Fruit fly (Drosophila melanogaster) whole organism, adult: ENCODE measurements around the gene Rad17.

ENCODE experiments used
- CG14711 ChIP-seq: fragments of 200-800 bp; sonication (Bioruptor generic); optimal IDR thresholded peaks from 2 replicates; lab custom pipeline; 2018; ENCODE audit warnings: missing biosample characterization, mild to moderate bottlenecking, missing genetic modification characterization, moderate library complexity
- CG1620 ChIP-seq: fragments of 200-800 bp; sonication (Bioruptor generic); optimal IDR thresholded peaks from 2 replicates; lab custom pipeline; 2016; ENCODE audit warnings: missing biosample characterization, missing genetic modification characterization
- CG7045 ChIP-seq: fragments of 200-800 bp; sonication (Bioruptor generic); optimal IDR thresholded peaks from 2 replicates; lab custom pipeline; 2017; ENCODE audit warnings: missing biosample characterization, mild to moderate bottlenecking, missing genetic modification characterization
- Clk ChIP-seq: fragments of 200-800 bp; sonication (Bioruptor generic); optimal IDR thresholded peaks from 2 replicates; lab custom pipeline; 2017; ENCODE audit warnings: missing biosample characterization, missing genetic modification characterization
- Hr96 ChIP-seq: fragments of 200-800 bp; sonication (Bioruptor generic); optimal IDR thresholded peaks from 2 replicates; lab custom pipeline; 2016; ENCODE audit warnings: missing biosample characterization, missing genetic modification characterization
- Mnt ChIP-seq: fragments of 200-800 bp; sonication (Bioruptor generic); optimal IDR thresholded peaks from 2 replicates; lab custom pipeline; 2016; ENCODE audit warnings: missing biosample characterization, mild to moderate bottlenecking, missing genetic modification characterization
- cic ChIP-seq: fragments of 200-800 bp; sonication (Bioruptor generic); optimal IDR thresholded peaks from 2 replicates; lab custom pipeline; 2017; ENCODE audit warnings: missing biosample characterization, mild to moderate bottlenecking, missing genetic modification characterization, moderate library complexity
- kay ChIP-seq: fragments of 200-800 bp; sonication (Bioruptor generic); peaks from one replicate; lab custom pipeline; 2016; ENCODE audit warnings: missing biosample characterization, missing genetic modification characterization, borderline replicate concordance
- pad ChIP-seq: fragments of 200-800 bp; sonication (Bioruptor generic); optimal IDR thresholded peaks from 3 replicates; lab custom pipeline; 2017; ENCODE audit warnings: missing biosample characterization, missing genetic modification characterization, mild to moderate bottlenecking, moderate library complexity, missing genetic modification reagents
- tj ChIP-seq: fragments of 200-800 bp; sonication (Bioruptor generic); optimal IDR thresholded peaks from 3 replicates; lab custom pipeline; 2017; ENCODE audit warnings: missing biosample characterization, mild to moderate bottlenecking, missing genetic modification characterization, moderate library complexity

DNA sequence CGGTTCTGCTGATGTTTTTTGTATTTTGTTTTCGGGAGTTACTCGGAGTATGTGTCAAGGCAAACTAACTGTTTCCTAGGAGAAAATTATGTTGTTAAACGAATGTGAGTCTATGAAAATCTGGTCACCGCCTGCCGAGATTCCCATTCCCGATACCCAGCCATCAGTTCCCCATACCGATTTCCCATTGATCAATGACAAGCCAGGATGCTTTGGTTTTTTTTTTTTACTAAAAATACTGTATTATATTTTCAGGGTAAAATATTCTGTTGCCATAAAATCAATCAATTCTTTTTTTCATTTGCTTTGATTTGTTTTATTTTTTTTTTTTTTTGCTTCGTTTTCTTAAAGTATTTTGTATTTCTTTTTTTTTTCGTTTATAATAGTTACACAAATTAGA, 20.5 kb downstream of the Rad17 start, which contains the start of gene CG7886:
- TF ChIP-seq CG1620 (GFP tag; lab: Kevin White, UChicago) = no peak
- no peak for TF ChIP-seq Hr96 (GFP tag; lab: Kevin White, UChicago)
- no peak for TF ChIP-seq pad (GFP tag; lab: Kevin White, UChicago)
- TF ChIP-seq tj (GFP tag; lab: Kevin White, UChicago) = no peak
- TF ChIP-seq kay (GFP tag; lab: Kevin White, UChicago) = no peak
- no peak for TF ChIP-seq Mnt
- TF ChIP-seq Clk (GFP tag; lab: Kevin White, UChicago) = no peak
- no peak for TF ChIP-seq cic (GFP tag; lab: Kevin White, UChicago)
- no peak for TF ChIP-seq CG7045
- no peak for TF ChIP-seq CG14711 (tag; lab: Kevin White, UChicago)
